Worm (Caenorhabditis elegans) whole organism, L4 larva: ENCODE results near the gene nspf-2.
"Not testable (repeated sequence)": the region's sequence is repeated elsewhere in the genome, so short reads cannot be mapped to it uniquely, and the experiment has no call there.

Experiments used
- Y105C5A.15 ChIP-seq: fragments of 200-800 bp; sonication (Bioruptor generic); IDR thresholded peaks from 2 replicates; pipeline ENCODE4 v1.3.6; 2022; ENCODE audit warnings: missing genetic modification characterization, missing compliant biosample characterization
- Y48G9A.11 ChIP-seq: fragments of 200-800 bp; sonication (Bioruptor generic); IDR thresholded peaks from 2 replicates; pipeline ENCODE4 v1.3.6; 2022; ENCODE audit warnings: missing genetic modification reagents, missing genetic modification characterization, missing compliant biosample characterization
- arid-1 ChIP-seq: fragments of 200-800 bp; sonication (Bioruptor generic); conservative IDR thresholded peaks from 2 replicates; pipeline ENCODE4 v1.3.6; 2022; ENCODE audit warnings: missing genetic modification reagents, missing genetic modification characterization, missing compliant biosample characterization
- ceh-62 ChIP-seq: sonication (generic microtip); optimal IDR thresholded peaks from 2 replicates; lab custom pipeline; 2017; ENCODE audit warnings: missing biosample characterization, missing genetic modification characterization
- cey-2 ChIP-seq: sonication (generic microtip); optimal IDR thresholded peaks from 3 replicates; lab custom pipeline; 2017; ENCODE audit warnings: missing genetic modification characterization, mild to moderate bottlenecking, missing compliant biosample characterization, antibody characterized with exemption, borderline replicate concordance; ENCODE audit not compliant: insufficient read depth
- dmd-9 ChIP-seq: fragments of 200-800 bp; sonication (Bioruptor generic); IDR thresholded peaks from 2 replicates; pipeline ENCODE4 v1.3.6; 2022; ENCODE audit warnings: missing genetic modification reagents, missing genetic modification characterization, missing compliant biosample characterization
- dpl-1 ChIP-seq: fragments of 150-350 bp; optimal IDR thresholded peaks from 2 replicates; lab custom pipeline; 2014; ENCODE audit warnings: missing biosample characterization, missing genetic modification reagents, missing genetic modification characterization
- duxl-1 ChIP-seq: sonication (generic microtip); optimal IDR thresholded peaks from 2 replicates; lab custom pipeline; 2016; ENCODE audit warnings: mild to moderate bottlenecking, missing genetic modification characterization, moderate library complexity, missing compliant biosample characterization; ENCODE audit not compliant: poor library complexity
- hlh-30 ChIP-seq: sonication (generic microtip); optimal IDR thresholded peaks from 2 replicates; lab custom pipeline; 2017; ENCODE audit warnings: antibody characterized with exemption, mild to moderate bottlenecking, missing genetic modification characterization, missing compliant biosample characterization; ENCODE audit not compliant: insufficient read depth
- jun-1 ChIP-seq: fragments of 150-350 bp; optimal IDR thresholded peaks from 2 replicates; lab custom pipeline; 2014; ENCODE audit warnings: missing biosample characterization, missing genetic modification reagents, missing genetic modification characterization
- lin-13 ChIP-seq: fragments of 150-350 bp; optimal IDR thresholded peaks from 2 replicates; lab custom pipeline; 2014; ENCODE audit warnings: missing biosample characterization, missing genetic modification reagents, missing genetic modification characterization
- lin-15B ChIP-seq: fragments of 150-350 bp; sonication (generic microtip); optimal IDR thresholded peaks from 3 replicates; lab custom pipeline; 2014; ENCODE audit warnings: missing biosample characterization, missing genetic modification characterization
- lin-39 ChIP-seq: fragments of 150-350 bp; optimal IDR thresholded peaks from 2 replicates; lab custom pipeline; 2014; ENCODE audit warnings: missing biosample characterization, missing genetic modification reagents, missing genetic modification characterization
- madf-5 ChIP-seq, 2 experiments: fragments of 200-800 bp; sonication (Bioruptor generic); IDR thresholded peaks; 2 replicates each; pipeline ENCODE4 v1.3.6; 2022; ENCODE audit warnings: missing compliant biosample characterization in 2 of 2, missing genetic modification characterization in 2 of 2
- mdl-1 ChIP-seq, 2 experiments: fragments of 150-350 bp in 1 of 2; sonication (generic microtip) in 1 of 2; optimal IDR thresholded peaks; 2 replicates each; lab custom pipeline; 2014 to 2017; ENCODE audit warnings: missing biosample characterization in 2 of 2, missing genetic modification characterization in 2 of 2
- mxl-2 ChIP-seq: fragments of 200-800 bp; sonication (Bioruptor generic); conservative IDR thresholded peaks from 2 replicates; pipeline ENCODE4 v1.3.6; 2022; ENCODE audit warnings: missing genetic modification reagents, missing genetic modification characterization, missing compliant biosample characterization
- nhr-10 ChIP-seq: fragments of 150-350 bp; optimal IDR thresholded peaks from 2 replicates; lab custom pipeline; 2014; ENCODE audit warnings: missing biosample characterization, missing genetic modification characterization
- nhr-102 ChIP-seq: sonication (generic microtip); optimal IDR thresholded peaks from 2 replicates; lab custom pipeline; 2016; ENCODE audit warnings: mild to moderate bottlenecking, missing genetic modification characterization, moderate library complexity, missing compliant biosample characterization
- nhr-25 ChIP-seq: sonication (generic microtip); optimal IDR thresholded peaks from 2 replicates; lab custom pipeline; 2017; ENCODE audit warnings: missing genetic modification characterization, mild to moderate bottlenecking, missing compliant biosample characterization, antibody characterized with exemption, moderate library complexity, borderline replicate concordance; ENCODE audit not compliant: insufficient read depth
- nhr-41 ChIP-seq: fragments of 200-800 bp; sonication (Bioruptor generic); IDR thresholded peaks from 2 replicates; pipeline ENCODE4 v1.3.6; 2022; ENCODE audit warnings: missing genetic modification reagents, missing genetic modification characterization, missing compliant biosample characterization
- nhr-77 ChIP-seq: fragments of 150-350 bp; optimal IDR thresholded peaks from 2 replicates; lab custom pipeline; 2014; ENCODE audit warnings: missing biosample characterization, missing genetic modification characterization
- pha-4 ChIP-seq, 2 experiments: fragments of 150-350 bp in 1 of 2; fragments of 200-800 bp in 1 of 2; sonication (Bioruptor generic) in 1 of 2; IDR thresholded peaks in 1 of 2; optimal IDR thresholded peaks in 1 of 2; 2 replicates each; pipeline versions ENCODE4 v1.3.6 to Lab custom; 2014 to 2022; ENCODE audit warnings: missing genetic modification characterization in 2 of 2, missing genetic modification reagents in 2 of 2, missing biosample characterization in 1 of 2, missing compliant biosample characterization in 1 of 2
- php-3 ChIP-seq: fragments of 200-800 bp; sonication (Bioruptor generic); IDR thresholded peaks from 2 replicates; pipeline ENCODE4 v1.3.6; 2022; ENCODE audit warnings: missing genetic modification reagents, missing genetic modification characterization, missing compliant biosample characterization
- pqm-1 ChIP-seq: sonication (generic microtip); optimal IDR thresholded peaks from 2 replicates; lab custom pipeline; 2017; ENCODE audit warnings: missing biosample characterization, missing genetic modification characterization
- sdz-12 ChIP-seq: fragments of 200-800 bp; sonication (Bioruptor generic); optimal IDR thresholded peaks from 2 replicates; lab custom pipeline; 2018; ENCODE audit warnings: mild to moderate bottlenecking, missing genetic modification characterization, missing compliant biosample characterization
- skn-1 ChIP-seq: fragments of 150-350 bp; optimal IDR thresholded peaks from 2 replicates; lab custom pipeline; 2014; ENCODE audit warnings: missing biosample characterization, missing genetic modification characterization
- snpc-1.2 ChIP-seq: fragments of 200-800 bp; sonication (Bioruptor generic); IDR thresholded peaks from 2 replicates; pipeline ENCODE4 v1.3.6; 2022; ENCODE audit warnings: missing genetic modification reagents, missing genetic modification characterization, missing compliant biosample characterization
- snpc-4 ChIP-seq: fragments of 150-350 bp; optimal IDR thresholded peaks from 2 replicates; lab custom pipeline; 2014; ENCODE audit warnings: missing biosample characterization, missing genetic modification characterization
- zag-1 ChIP-seq: fragments of 150-350 bp; optimal IDR thresholded peaks from 2 replicates; lab custom pipeline; 2014; ENCODE audit warnings: missing biosample characterization, missing genetic modification characterization
- zip-11 ChIP-seq: fragments of 200-800 bp; sonication (Bioruptor generic); IDR thresholded peaks from 2 replicates; pipeline ENCODE4 v1.3.6; 2022; ENCODE audit warnings: missing genetic modification characterization, missing compliant biosample characterization

Gene nspf-2

DNA sequence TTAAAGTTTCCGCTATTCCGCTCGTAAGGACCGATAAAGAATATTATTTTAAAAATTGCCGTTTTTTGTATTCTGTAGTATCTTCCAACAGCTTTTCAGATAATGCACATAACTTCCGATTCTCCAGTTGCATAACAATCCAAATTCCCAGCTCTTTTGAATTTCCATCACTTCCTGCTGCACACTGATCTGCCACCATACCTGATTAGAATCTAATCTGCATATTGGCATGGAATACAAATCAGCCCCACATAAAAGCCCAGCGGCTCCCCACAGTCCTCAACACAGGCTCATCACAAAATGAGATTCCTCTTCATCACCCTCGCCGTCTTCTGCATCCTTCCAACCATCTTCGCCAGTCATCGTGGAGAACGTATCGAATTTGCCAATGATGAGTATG lies at the start of gene nspf-2:
TSS of gene nspf-2 (plus strand) at position 301 of the 400 bp plus-strand sequence.
- not testable (repeated sequence) for TF ChIP-seq hlh-30 (tag; lab: Kevin White, UChicago); arid-1 (GFP tag; lab: Robert Waterston, UW); php-3 (GFP tag; lab: Robert Waterston, UW)

DNA sequence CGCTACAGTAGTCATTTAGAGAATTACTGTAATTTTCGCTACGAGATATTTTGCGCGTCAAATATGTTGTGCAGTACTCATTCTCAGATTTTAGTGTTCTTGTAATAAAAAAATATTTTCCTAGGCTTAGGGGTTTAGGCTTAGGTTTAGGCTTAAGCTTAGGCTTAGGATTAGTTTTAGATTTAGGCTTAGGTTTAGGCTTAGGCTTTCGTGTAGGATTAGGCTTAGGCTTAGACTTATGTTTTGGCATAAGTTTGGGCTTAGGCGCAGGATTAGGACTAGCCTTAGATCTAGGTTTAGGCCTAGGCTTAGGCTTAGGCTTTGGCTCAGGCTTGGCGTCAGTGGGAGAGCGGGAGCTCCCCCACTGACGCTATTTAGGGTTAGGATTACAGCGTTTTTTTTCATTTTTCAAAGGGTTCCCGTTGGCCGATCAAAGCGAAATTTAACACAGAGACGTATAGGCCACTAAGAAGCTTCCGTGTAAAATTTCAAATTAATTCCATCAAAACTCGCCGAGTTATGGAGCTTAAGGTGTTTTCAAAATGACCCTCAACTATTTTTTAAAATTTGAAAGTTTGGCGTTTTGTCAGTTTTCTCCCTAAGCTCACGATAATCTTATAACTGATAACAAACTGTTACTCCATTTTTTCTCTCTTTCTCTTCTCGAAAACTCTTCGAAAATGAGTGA lies 49.2 kb upstream of the nspf-2 start, which contains the start of gene F22E5.8:
TSS of gene F22E5.8 (plus strand) at position 638 of the 688 bp plus-strand sequence.
- TF ChIP-seq dpl-1 (GFP tag; lab: Kevin White, UChicago); skn-1; mdl-1 (tag; optimal IDR thresholded peaks at IDR 0.05; lab: Kevin White, UChicago): not testable (repeated sequence)

DNA sequence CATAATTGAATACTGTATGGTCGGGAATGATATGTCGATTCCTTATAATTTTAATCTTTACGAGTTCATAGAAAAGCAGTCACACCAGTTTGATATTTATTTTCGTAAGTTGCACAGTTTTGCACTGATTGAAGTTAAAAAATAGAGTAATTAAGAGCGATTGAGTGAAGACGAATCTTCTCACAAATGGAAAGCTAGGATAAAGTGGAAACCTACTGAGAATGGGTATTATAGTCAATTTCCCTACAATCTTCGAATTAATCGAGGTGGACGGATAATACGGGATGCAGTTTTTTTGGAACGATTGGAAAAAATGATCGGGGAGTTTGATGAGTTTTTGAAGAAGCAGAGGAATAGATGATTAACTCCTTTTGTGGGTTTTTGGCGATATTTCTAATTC lies 47.7 kb upstream of the nspf-2 start, which contains the start of gene F22E5.23:
TSS of gene F22E5.23 (plus strand) at position 301 of the 400 bp plus-strand sequence.
- TF ChIP-seq pqm-1 (tag; lab: Kevin White, UChicago), result no peak
- no peak for TF ChIP-seq lin-13 (GFP tag; lab: Kevin White, UChicago)

DNA sequence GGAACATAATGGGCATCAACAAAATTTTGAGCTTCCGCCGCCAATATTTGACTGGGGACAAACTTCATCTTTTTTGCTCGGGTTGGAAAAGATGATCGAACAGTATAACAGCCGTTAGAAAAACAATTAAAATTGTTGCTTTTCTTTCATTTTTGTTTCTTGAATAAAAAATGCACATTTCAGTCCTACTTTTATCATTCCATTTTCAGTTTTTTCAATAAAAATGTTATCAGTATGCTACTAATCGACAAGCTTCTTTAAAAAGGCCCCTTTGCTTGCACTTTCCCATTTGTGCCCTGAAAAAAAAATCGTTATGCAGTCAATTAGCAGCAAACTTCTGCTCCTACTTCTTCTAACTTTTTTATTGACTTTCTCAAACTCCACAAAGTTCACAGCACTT lies 46.9 kb upstream of the nspf-2 start, which contains the start of gene F22E5.7:
TSS of gene F22E5.7 (plus strand) at position 301 of the 400 bp plus-strand sequence.
- TF ChIP-seq zag-1 (tag; lab: Kevin White, UChicago) (no peak), ceh-62 (tag; lab: Kevin White, UChicago) (no peak), mdl-1 (tag; optimal IDR thresholded peaks at IDR 0.05; lab: Kevin White, UChicago) (no peak), lin-13 (GFP tag; lab: Kevin White, UChicago) (no peak), Y48G9A.11 (GFP tag; lab: Robert Waterston, UW) (no peak), nhr-77 (tag; lab: Kevin White, UChicago) (no peak)

DNA sequence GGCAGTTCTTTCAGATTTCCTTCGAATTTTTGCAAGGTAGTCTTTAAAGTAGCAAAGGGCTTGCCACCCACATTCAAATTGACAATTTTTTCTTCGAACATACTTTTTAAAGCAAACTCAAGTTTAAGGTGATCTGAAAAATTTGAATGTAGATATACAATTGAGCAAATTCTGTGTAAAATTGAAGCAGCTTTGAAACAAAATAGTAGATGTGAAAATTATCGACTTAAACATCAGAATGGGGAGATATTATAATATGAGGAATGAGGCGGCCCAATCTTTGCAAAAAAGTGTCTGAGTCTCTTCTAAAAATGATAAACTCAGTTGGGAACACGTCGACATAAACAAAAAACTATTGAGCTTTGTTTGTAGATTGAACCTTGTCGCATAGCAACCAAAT lies 44.2 kb upstream of the nspf-2 start, which contains the start of gene F22E5.11:
TSS of gene F22E5.11 (minus strand) at position 101 of the 400 bp plus-strand sequence.
- TF ChIP-seq snpc-1.2 (GFP tag; lab: Robert Waterston, UW) (no peak), snpc-4 (no peak), sdz-12 (GFP tag; lab: Kevin White, UChicago) (no peak), zip-11 (GFP tag; lab: Robert Waterston, UW) (no peak), mxl-2 (GFP tag; lab: Robert Waterston, UW) (no peak), lin-15B (tag; lab: Kevin White, UChicago) (no peak), nhr-10 (tag; lab: Kevin White, UChicago) (no peak), cey-2 (tag; lab: Kevin White, UChicago) (no peak), jun-1 (tag; lab: Kevin White, UChicago) (no peak), nhr-25 (no peak), duxl-1 (tag; lab: Kevin White, UChicago) (no peak), Y105C5A.15 (GFP tag; lab: Robert Waterston, UW) (no peak), nhr-102 (tag; lab: Kevin White, UChicago) (no peak), pha-4 (GFP tag; IDR thresholded peaks at IDR 0.05; lab: Robert Waterston, UW) (no peak), pha-4 (tag; optimal IDR thresholded peaks at IDR 0.05; lab: Kevin White, UChicago) (no peak), nhr-41 (GFP tag; lab: Robert Waterston, UW) (no peak), madf-5 (GFP tag; IDR thresholded peaks at IDR 0.05; lab: Robert Waterston, UW) (no peak)

DNA sequence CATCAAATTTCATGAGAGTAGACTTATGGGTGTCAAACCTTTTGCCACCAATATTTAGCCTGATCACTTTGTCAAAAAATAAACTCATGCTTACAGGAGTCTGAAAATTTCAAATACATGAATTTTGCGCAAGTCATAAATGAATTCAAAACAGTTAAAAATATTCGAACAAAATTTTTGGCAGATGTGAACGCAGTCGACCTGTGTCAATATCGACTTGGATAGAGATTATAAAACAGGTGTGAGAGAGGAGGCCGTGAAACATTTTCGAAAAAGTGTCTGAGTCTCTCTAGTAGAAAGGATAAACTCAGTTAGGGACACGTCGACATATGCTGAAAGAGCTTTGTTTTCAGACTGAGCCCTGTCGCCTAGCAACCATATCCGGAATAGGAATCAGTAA lies 42.0 kb upstream of the nspf-2 start, which contains the start of gene F22E5.12:
TSS of gene F22E5.12 (minus strand) at position 101 of the 400 bp plus-strand sequence.
- TF ChIP-seq lin-39 (tag; lab: Kevin White, UChicago); dmd-9; hlh-30 (tag; lab: Kevin White, UChicago): not testable (repeated sequence)
